Worm (Caenorhabditis elegans) whole organism, young adult: Measurements from ENCODE around the gene srj-40.
"Not testable (repeated sequence)": the region's sequence is repeated elsewhere in the genome, so short reads cannot be mapped to it uniquely, and the experiment has no call there.

Source experiments
- ceh-27 ChIP-seq: fragments of 200-800 bp; sonication (Bioruptor generic); optimal IDR thresholded peaks from 2 replicates; lab custom pipeline; 2018; ENCODE audit warnings: mild to moderate bottlenecking, missing genetic modification characterization, moderate library complexity, missing compliant biosample characterization
- ekl-4 ChIP-seq: fragments of 200-800 bp; sonication (Bioruptor generic); IDR thresholded peaks from 2 replicates; pipeline ENCODE4 v1.3.6; 2022; ENCODE audit warnings: missing genetic modification reagents, missing genetic modification characterization, missing compliant biosample characterization
- gei-17 ChIP-seq: fragments of 200-800 bp; sonication (Bioruptor generic); optimal IDR thresholded peaks from 2 replicates; lab custom pipeline; 2018; ENCODE audit warnings: mild to moderate bottlenecking, missing genetic modification characterization, missing compliant biosample characterization
- hmg-20 ChIP-seq: fragments of 200-800 bp; sonication (Bioruptor generic); IDR thresholded peaks from 2 replicates; pipeline ENCODE4 v1.3.6; 2022; ENCODE audit warnings: missing genetic modification reagents, missing genetic modification characterization, missing compliant biosample characterization
- hrde-1 ChIP-seq: sonication (generic microtip); optimal IDR thresholded peaks from 2 replicates; lab custom pipeline; 2016; ENCODE audit warnings: missing genetic modification characterization, mild to moderate bottlenecking, missing compliant biosample characterization, moderate library complexity, missing genotype, missing genetic modification reagents, borderline replicate concordance
- madf-3 ChIP-seq: fragments of 200-800 bp; sonication (Bioruptor generic); IDR thresholded peaks from 2 replicates; pipeline ENCODE4 v1.3.6; 2022; ENCODE audit warnings: missing genetic modification reagents, missing genetic modification characterization, missing compliant biosample characterization
- nfya-2 ChIP-seq: fragments of 200-800 bp; sonication (Bioruptor generic); IDR thresholded peaks from 2 replicates; pipeline ENCODE4 v1.3.6; 2022; ENCODE audit warnings: missing genetic modification reagents, missing genetic modification characterization, missing compliant biosample characterization
- somi-1 ChIP-seq: fragments of 200-800 bp; sonication (Bioruptor generic); optimal IDR thresholded peaks from 2 replicates; lab custom pipeline; 2018; ENCODE audit warnings: mild to moderate bottlenecking, missing genetic modification characterization, missing compliant biosample characterization
- unc-62 ChIP-seq: fragments of 150-350 bp; optimal IDR thresholded peaks from 2 replicates; lab custom pipeline; 2014; ENCODE audit warnings: missing biosample characterization, missing genetic modification reagents, missing genetic modification characterization

DNA sequence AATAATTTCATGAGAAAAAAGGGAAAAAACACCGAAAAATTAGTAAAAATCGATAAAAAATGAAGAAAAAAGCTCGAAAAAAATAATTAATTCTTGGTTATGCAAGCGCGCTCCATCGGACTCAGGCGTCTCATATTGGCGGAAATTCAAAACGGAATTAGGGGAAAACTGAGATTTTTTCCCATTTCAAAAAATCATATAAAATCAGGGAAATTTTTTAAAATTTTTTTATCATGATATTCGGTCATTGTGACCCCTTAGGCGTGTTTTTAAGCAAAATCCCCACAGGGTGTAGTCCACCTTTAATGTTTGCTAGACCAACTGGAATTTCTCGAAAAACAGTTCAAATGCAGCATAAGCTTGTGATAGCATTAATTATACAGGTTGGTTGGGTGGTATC is 33.8 kb upstream of the srj-40 start:
- not testable (repeated sequence) for TF ChIP-seq somi-1 (GFP tag; lab: Kevin White, UChicago); unc-62; ekl-4 (GFP tag; lab: Robert Waterston, UW); madf-3 (GFP tag; lab: Robert Waterston, UW); ceh-27 (GFP tag; lab: Kevin White, UChicago); hmg-20 (GFP tag; lab: Robert Waterston, UW); hrde-1 (tag; lab: Kevin White, UChicago); nfya-2 (GFP tag; lab: Robert Waterston, UW); gei-17 (GFP tag; lab: Kevin White, UChicago)
